Fruit fly (Drosophila melanogaster): ENCODE results near the gene Ppi1.

Gene Ppi1

dm6 chr3R:30121731-30122130 is 7.2 kb downstream of the Ppi1 start:
- no peak for TF ChIP-seq Rel (GFP tag; optimal IDR thresholded peaks at IDR 0.05)
- peak; percentile 78 for TF ChIP-seq Rel (tag; optimal IDR thresholded peaks at IDR 0.05)
- no peak for TF ChIP-seq br (GFP tag; optimal IDR thresholded peaks at IDR 0.05)

dm6 chr3R:30114286-30114803 is 14.6 kb downstream of the Ppi1 start:
- no peak for TF ChIP-seq Hr78 (GFP tag; optimal IDR thresholded peaks at IDR 0.05)
- TF ChIP-seq N (GFP tag; optimal IDR thresholded peaks at IDR 0.05): no peak
- TF ChIP-seq Mio (GFP tag; optimal IDR thresholded peaks at IDR 0.05): no peak
- no peak for TF ChIP-seq psq (GFP tag; optimal IDR thresholded peaks at IDR 0.05)
- TF ChIP-seq Hr83 (GFP tag; optimal IDR thresholded peaks at IDR 0.05; ENCODE audit: poor library complexity, severe bottlenecking): no peak
- no peak for TF ChIP-seq jim (GFP tag; optimal IDR thresholded peaks at IDR 0.05)
- no peak for TF ChIP-seq Myc (optimal IDR thresholded peaks at IDR 0.05)
- no peak for TF ChIP-seq ey (GFP tag; optimal IDR thresholded peaks at IDR 0.05)
- no peak for TF ChIP-seq Dif (GFP tag; optimal IDR thresholded peaks at IDR 0.05; ENCODE audit: partially characterized antibody)
- TF ChIP-seq tai (GFP tag; optimal IDR thresholded peaks at IDR 0.05): no peak
- TF ChIP-seq dmrt93B (GFP tag; optimal IDR thresholded peaks at IDR 0.05): no peak
- no peak for TF ChIP-seq h (GFP tag; optimal IDR thresholded peaks at IDR 0.05)

dm6 chr3R:30110959-30111358 is 18.0 kb downstream of the Ppi1 start:
- TF ChIP-seq dsf (GFP tag; optimal IDR thresholded peaks at IDR 0.05; ENCODE audit: borderline replicate concordance) (no peak), N (GFP tag; optimal IDR thresholded peaks at IDR 0.05) (no peak), CrebA (GFP tag; optimal IDR thresholded peaks at IDR 0.05; ENCODE audit: borderline replicate concordance) (no peak), jim (GFP tag; optimal IDR thresholded peaks at IDR 0.05) (no peak)

- TF ChIP-seq Dfd (GFP tag; optimal IDR thresholded peaks at IDR 0.05): peak; percentile 88
- TF ChIP-seq CG32264 (GFP tag; optimal IDR thresholded peaks at IDR 0.05): no peak
- TF ChIP-seq fru (GFP tag; optimal IDR thresholded peaks at IDR 0.05): no peak
- no peak for TF ChIP-seq usp (GFP tag; optimal IDR thresholded peaks at IDR 0.05)
- TF ChIP-seq Hr78 (GFP tag; optimal IDR thresholded peaks at IDR 0.05): no peak
- TF ChIP-seq Myc (optimal IDR thresholded peaks at IDR 0.05): no peak
- TF ChIP-seq sage (GFP tag; optimal IDR thresholded peaks at IDR 0.05): no peak
These were observed 19.5 kb downstream of the Ppi1 start for dm6 chr3R:30109380-30109779.

- TF ChIP-seq h (GFP tag; optimal IDR thresholded peaks at IDR 0.05) (no peak), GATAd (GFP tag; optimal IDR thresholded peaks at IDR 0.05) (no peak), Vsx2 (GFP tag; optimal IDR thresholded peaks at IDR 0.05; ENCODE audit: partially characterized antibody) (no peak), brk (GFP tag; optimal IDR thresholded peaks at IDR 0.05) (no peak), CG9705 (GFP tag; optimal IDR thresholded peaks at IDR 0.05) (no peak), tai (GFP tag; optimal IDR thresholded peaks at IDR 0.05) (no peak), Jra (GFP tag; optimal IDR thresholded peaks at IDR 0.05) (no peak), HLH106 (tag; optimal IDR thresholded peaks at IDR 0.05) (no peak), sage (GFP tag; optimal IDR thresholded peaks at IDR 0.05) (no peak), pan (optimal IDR thresholded peaks at IDR 0.05) (no peak), Hnf4 (GFP tag; optimal IDR thresholded peaks at IDR 0.05) (no peak)
These were observed 20.3 kb downstream of the Ppi1 start for dm6 chr3R:30108639-30109038.

dm6 chr3R:30107718-30108117 is 21.2 kb downstream of the Ppi1 start:
- TF ChIP-seq sage (GFP tag; optimal IDR thresholded peaks at IDR 0.05): no peak
- TF ChIP-seq CrebA (GFP tag; optimal IDR thresholded peaks at IDR 0.05; ENCODE audit: borderline replicate concordance): no peak
- TF ChIP-seq Hr83 (GFP tag; optimal IDR thresholded peaks at IDR 0.05; ENCODE audit: poor library complexity, severe bottlenecking): no peak
- no peak for TF ChIP-seq CG9705 (GFP tag; optimal IDR thresholded peaks at IDR 0.05)
- TF ChIP-seq dmrt93B (GFP tag; optimal IDR thresholded peaks at IDR 0.05): no peak
- TF ChIP-seq CG32264 (GFP tag; optimal IDR thresholded peaks at IDR 0.05): no peak

- no peak for TF ChIP-seq Hr83 (GFP tag; optimal IDR thresholded peaks at IDR 0.05; ENCODE audit: poor library complexity, severe bottlenecking)
- TF ChIP-seq rgr (GFP tag; optimal IDR thresholded peaks at IDR 0.05): no peak
- no peak for TF ChIP-seq lola (GFP tag; optimal IDR thresholded peaks at IDR 0.05)
- no peak for TF ChIP-seq dl (GFP tag; optimal IDR thresholded peaks at IDR 0.05; ENCODE audit: insufficient read depth in 1 of 2, partially characterized antibody in 2 of 2)
- TF ChIP-seq Dif (GFP tag; optimal IDR thresholded peaks at IDR 0.05; ENCODE audit: partially characterized antibody): no peak
- no peak for TF ChIP-seq dsf (GFP tag; optimal IDR thresholded peaks at IDR 0.05; ENCODE audit: borderline replicate concordance)
- TF ChIP-seq OdsH (GFP tag; optimal IDR thresholded peaks at IDR 0.05): no peak
- TF ChIP-seq Jra (GFP tag; optimal IDR thresholded peaks at IDR 0.05): no peak
- no peak for TF ChIP-seq Rel (GFP tag; optimal IDR thresholded peaks at IDR 0.05)
- TF ChIP-seq Rel (tag; optimal IDR thresholded peaks at IDR 0.05): no peak
These were observed 22.4 kb downstream of the Ppi1 start for dm6 chr3R:30106562-30106961.

Measured in whole organism, wandering third instar larva.